Worm (Caenorhabditis elegans) whole organism, L3 larva: ENCODE data around the gene F40F8.1.

Experiments used
- R02D3.7 ChIP-seq: fragments of 150-350 bp; optimal IDR thresholded peaks from 2 replicates; lab custom pipeline; 2014; ENCODE audit warnings: missing biosample characterization, missing genetic modification characterization
- ZK546.5 ChIP-seq: sonication (generic microtip); optimal IDR thresholded peaks from 2 replicates; lab custom pipeline; 2017; ENCODE audit warnings: missing biosample characterization, missing genetic modification characterization
- aly-2 ChIP-seq: fragments of 150-350 bp; optimal IDR thresholded peaks from 2 replicates; lab custom pipeline; 2014; ENCODE audit warnings: missing biosample characterization, missing genetic modification characterization
- ama-1 ChIP-seq: fragments of 150-350 bp; optimal IDR thresholded peaks from 2 replicates; lab custom pipeline; 2018
- ceh-28 ChIP-seq: fragments of 150-350 bp; optimal IDR thresholded peaks from 2 replicates; lab custom pipeline; 2014; ENCODE audit warnings: missing biosample characterization, missing genetic modification reagents, missing genetic modification characterization
- daf-12 ChIP-seq: fragments of 150-350 bp; optimal IDR thresholded peaks from 2 replicates; lab custom pipeline; 2014; ENCODE audit warnings: missing biosample characterization, missing genetic modification reagents, missing genetic modification characterization
- egl-27 ChIP-seq: sonication (generic microtip); optimal IDR thresholded peaks from 4 replicates; lab custom pipeline; 2017; ENCODE audit warnings: missing biosample characterization, missing genetic modification reagents, missing genetic modification characterization
- egl-5 ChIP-seq: fragments of 150-350 bp; optimal IDR thresholded peaks from 2 replicates; lab custom pipeline; 2017; ENCODE audit warnings: missing biosample characterization, missing genetic modification reagents, missing genetic modification characterization, inconsistent platforms
- elt-1 ChIP-seq: fragments of 150-350 bp; optimal IDR thresholded peaks from 2 replicates; lab custom pipeline; 2014; ENCODE audit warnings: missing biosample characterization, missing genetic modification characterization
- elt-2 ChIP-seq: sonication (generic microtip); optimal IDR thresholded peaks from 2 replicates; lab custom pipeline; 2016; ENCODE audit warnings: missing genetic modification reagents, mild to moderate bottlenecking, missing genetic modification characterization, missing compliant biosample characterization
- elt-3 ChIP-seq, 3 experiments: fragments of 150-350 bp in 1 of 3; sonication (generic microtip) in 2 of 3; optimal IDR thresholded peaks; 2 replicates in 2 of 3; 4 replicates in 1 of 3; lab custom pipeline; 2014 to 2017; ENCODE audit warnings: missing biosample characterization in 3 of 3, missing genetic modification characterization in 3 of 3
- eor-1 ChIP-seq, 2 experiments: fragments of 150-350 bp; optimal IDR thresholded peaks; 2 replicates each; lab custom pipeline; 2014 to 2018; ENCODE audit warnings: missing biosample characterization in 2 of 2, missing genetic modification characterization in 2 of 2
- fkh-2 ChIP-seq: fragments of 150-350 bp; optimal IDR thresholded peaks from 2 replicates; lab custom pipeline; 2014; ENCODE audit warnings: missing biosample characterization, missing genetic modification reagents, missing genetic modification characterization
- lin-15B ChIP-seq: fragments of 150-350 bp; optimal IDR thresholded peaks from 2 replicates; lab custom pipeline; 2014; ENCODE audit warnings: missing biosample characterization, missing genetic modification characterization
- lin-39 ChIP-seq: fragments of 150-350 bp; optimal IDR thresholded peaks from 2 replicates; lab custom pipeline; 2018; ENCODE audit warnings: missing biosample characterization, missing genetic modification reagents, missing genetic modification characterization
- lsy-12 ChIP-seq: sonication (generic microtip); optimal IDR thresholded peaks from 2 replicates; lab custom pipeline; 2016; ENCODE audit warnings: mild to moderate bottlenecking, missing genetic modification characterization, missing compliant biosample characterization
- mdl-1 ChIP-seq: fragments of 150-350 bp; optimal IDR thresholded peaks from 2 replicates; lab custom pipeline; 2014; ENCODE audit warnings: missing biosample characterization, missing genetic modification characterization
- mml-1 ChIP-seq: fragments of 150-350 bp; sonication (generic microtip); optimal IDR thresholded peaks from 3 replicates; lab custom pipeline; 2014; ENCODE audit warnings: missing biosample characterization, missing genetic modification characterization
- nfya-1 ChIP-seq: sonication (generic microtip); optimal IDR thresholded peaks from 2 replicates; lab custom pipeline; 2017; ENCODE audit warnings: missing genetic modification characterization, mild to moderate bottlenecking, missing compliant biosample characterization, antibody characterized with exemption, moderate library complexity; ENCODE audit not compliant: insufficient read depth
- nhr-11 ChIP-seq: fragments of 150-350 bp; optimal IDR thresholded peaks from 2 replicates; lab custom pipeline; 2014; ENCODE audit warnings: missing biosample characterization, missing genetic modification characterization
- nhr-12 ChIP-seq: fragments of 150-350 bp; optimal IDR thresholded peaks from 2 replicates; lab custom pipeline; 2014; ENCODE audit warnings: missing biosample characterization, missing genetic modification characterization
- nhr-237 ChIP-seq: fragments of 150-350 bp; optimal IDR thresholded peaks from 2 replicates; lab custom pipeline; 2014; ENCODE audit warnings: missing biosample characterization, missing genetic modification characterization
- nhr-25 ChIP-seq: sonication (generic microtip); optimal IDR thresholded peaks from 2 replicates; lab custom pipeline; 2017; ENCODE audit warnings: missing biosample characterization, missing genetic modification characterization
- nhr-28 ChIP-seq: fragments of 150-350 bp; optimal IDR thresholded peaks from 2 replicates; lab custom pipeline; 2014; ENCODE audit warnings: missing biosample characterization, missing genetic modification characterization
- nhr-77 ChIP-seq: fragments of 150-350 bp; optimal IDR thresholded peaks from 2 replicates; lab custom pipeline; 2014; ENCODE audit warnings: missing biosample characterization, missing genetic modification characterization
- pha-4 ChIP-seq: fragments of 150-350 bp; optimal IDR thresholded peaks from 2 replicates; lab custom pipeline; 2014; ENCODE audit warnings: missing biosample characterization, missing genetic modification reagents, missing genetic modification characterization
- sea-2 ChIP-seq: fragments of 150-350 bp; sonication (generic microtip); optimal IDR thresholded peaks from 4 replicates; lab custom pipeline; 2014; ENCODE audit warnings: missing biosample characterization, missing genetic modification reagents, missing genetic modification characterization
- skn-1 ChIP-seq: fragments of 150-350 bp; optimal IDR thresholded peaks from 2 replicates; lab custom pipeline; 2014; ENCODE audit warnings: missing biosample characterization, missing genetic modification characterization
- snpc-4 ChIP-seq: fragments of 150-350 bp; optimal IDR thresholded peaks from 2 replicates; lab custom pipeline; 2014; ENCODE audit warnings: missing biosample characterization, missing genetic modification characterization
- tbx-2 ChIP-seq: sonication (generic microtip); optimal IDR thresholded peaks from 2 replicates; lab custom pipeline; 2016; ENCODE audit warnings: mild to moderate bottlenecking, missing genetic modification characterization, missing compliant biosample characterization
- unc-39 ChIP-seq: sonication (generic microtip); optimal IDR thresholded peaks from 4 replicates; lab custom pipeline; 2017; ENCODE audit warnings: missing biosample characterization, missing genetic modification characterization
- unc-62 ChIP-seq: fragments of 150-350 bp; sonication (generic microtip); optimal IDR thresholded peaks from 4 replicates; lab custom pipeline; 2014; ENCODE audit warnings: missing biosample characterization, missing genetic modification reagents, missing genetic modification characterization
- zag-1 ChIP-seq: fragments of 150-350 bp; optimal IDR thresholded peaks from 2 replicates; lab custom pipeline; 2014; ENCODE audit warnings: missing biosample characterization, missing genetic modification characterization
- ztf-11 ChIP-seq: fragments of 150-350 bp; optimal IDR thresholded peaks from 2 replicates; lab custom pipeline; 2014; ENCODE audit warnings: missing biosample characterization, missing genetic modification characterization
- ztf-4 ChIP-seq: fragments of 150-350 bp; optimal IDR thresholded peaks from 2 replicates; lab custom pipeline; 2014; ENCODE audit warnings: missing biosample characterization, missing genetic modification characterization

Gene F40F8.1

ce11 chrII:11134828-11135227, 7.4 kb downstream of the F40F8.1 start, which contains the start of gene F40F8.5:
Gene F40F8.5 (minus strand): TSS chrII:11134928.
- TF ChIP-seq snpc-4 (no peak), ceh-28 (tag; lab: Kevin White, UChicago) (no peak), nhr-28 (tag; lab: Kevin White, UChicago) (no peak), nfya-1 (tag; lab: Kevin White, UChicago) (no peak), nhr-11 (tag; lab: Kevin White, UChicago) (no peak), nhr-77 (no peak), lin-15B (no peak), zag-1 (tag; lab: Kevin White, UChicago) (no peak), nhr-237 (tag; lab: Kevin White, UChicago) (no peak), aly-2 (tag; lab: Kevin White, UChicago) (no peak), lin-39 (tag; lab: Kevin White, UChicago) (no peak), unc-39 (tag; lab: Kevin White, UChicago) (no peak), eor-1 (tag; optimal IDR thresholded peaks at IDR 0.05; lab: Kevin White, UChicago) (no peak), skn-1 (tag; lab: Kevin White, UChicago) (no peak), tbx-2 (tag; lab: Kevin White, UChicago) (no peak)
- TF ChIP-seq, all 47 proteins: peak for 0

ce11 chrII:11135773-11136172, 8.3 kb downstream of the F40F8.1 start:
- TF ChIP-seq pha-4 (tag; lab: Kevin White, UChicago) (peak; percentile 32), egl-5 (tag; lab: Kevin White, UChicago) (peak; percentile 49), elt-2 (tag; lab: Kevin White, UChicago) (peak; percentile 39), eor-1 (tag; optimal IDR thresholded peaks at IDR 0.05; lab: Kevin White, UChicago) (no peak), nfya-1 (tag; lab: Kevin White, UChicago) (peak; percentile 44), ZK546.5 (no peak), ztf-11 (tag; lab: Kevin White, UChicago) (no peak), lin-15B (no peak), mdl-1 (tag; lab: Kevin White, UChicago) (no peak)

- no peak for TF ChIP-seq mml-1 (tag; lab: Kevin White, UChicago)
- no peak for TF ChIP-seq nhr-25
- TF ChIP-seq ztf-11 (tag; lab: Kevin White, UChicago): no peak
- no peak for TF ChIP-seq elt-3 (tag; optimal IDR thresholded peaks at IDR 0.05; lab: Kevin White, UChicago)
- TF ChIP-seq unc-39 (tag; lab: Kevin White, UChicago): no peak
- no peak for TF ChIP-seq nhr-77
- no peak for TF ChIP-seq fkh-2 (tag; lab: Kevin White, UChicago)
- no peak for TF ChIP-seq sea-2 (GFP tag; lab: Kevin White, UChicago)
- no peak for TF ChIP-seq ama-1 (lab: Kevin White, UChicago)
- no peak for TF ChIP-seq lsy-12
These were observed 12.7 kb downstream of the F40F8.1 start, which contains the start of gene F40F8.4 for ce11 chrII:11140140-11140539. Gene F40F8.4 (minus strand): TSS chrII:11140240.

ce11 chrII:11142571-11142970, 15.1 kb downstream of the F40F8.1 start, which contains the start of gene arrd-6:
Gene arrd-6 (plus strand): TSS chrII:11142739.
- TF ChIP-seq elt-1 (tag; lab: Kevin White, UChicago) (no peak), nhr-28 (tag; lab: Kevin White, UChicago) (no peak), unc-62 (GFP tag; lab: Kevin White, UChicago) (no peak), ztf-4 (tag; lab: Kevin White, UChicago) (no peak), egl-5 (tag; lab: Kevin White, UChicago) (no peak), mml-1 (tag; lab: Kevin White, UChicago) (no peak), nhr-11 (tag; lab: Kevin White, UChicago) (no peak), R02D3.7 (tag; lab: Kevin White, UChicago) (no peak), elt-2 (tag; lab: Kevin White, UChicago) (no peak), ceh-28 (tag; lab: Kevin White, UChicago) (no peak), aly-2 (tag; lab: Kevin White, UChicago) (no peak), unc-39 (tag; lab: Kevin White, UChicago) (no peak), ztf-11 (tag; lab: Kevin White, UChicago) (no peak), nhr-12 (tag; lab: Kevin White, UChicago) (no peak), zag-1 (tag; lab: Kevin White, UChicago) (no peak), daf-12 (tag; lab: Kevin White, UChicago) (no peak), elt-3 (tag; optimal IDR thresholded peaks at IDR 0.05; lab: Kevin White, UChicago) (no peak), ZK546.5 (no peak), egl-27 (no peak)
